Fruit fly (Drosophila melanogaster) whole organism, adult: Measurements from ENCODE around the gene Secp43.

Source experiments
- CG1620 ChIP-seq: fragments of 200-800 bp; sonication (Bioruptor generic); optimal IDR thresholded peaks from 2 replicates; lab custom pipeline; 2016; ENCODE audit warnings: missing biosample characterization, missing genetic modification characterization
- CG5204 ChIP-seq: fragments of 200-800 bp; sonication (Bioruptor generic); optimal IDR thresholded peaks from 2 replicates; lab custom pipeline; 2016; ENCODE audit warnings: missing biosample characterization, missing genetic modification characterization
- CG7045 ChIP-seq: fragments of 200-800 bp; sonication (Bioruptor generic); optimal IDR thresholded peaks from 2 replicates; lab custom pipeline; 2017; ENCODE audit warnings: missing biosample characterization, mild to moderate bottlenecking, missing genetic modification characterization
- Clk ChIP-seq: fragments of 200-800 bp; sonication (Bioruptor generic); optimal IDR thresholded peaks from 2 replicates; lab custom pipeline; 2017; ENCODE audit warnings: missing biosample characterization, missing genetic modification characterization
- Crg-1 ChIP-seq: fragments of 200-800 bp; sonication (Bioruptor generic); optimal IDR thresholded peaks from 2 replicates; lab custom pipeline; 2016; ENCODE audit warnings: missing biosample characterization, missing genetic modification characterization
- Hr96 ChIP-seq: fragments of 200-800 bp; sonication (Bioruptor generic); optimal IDR thresholded peaks from 2 replicates; lab custom pipeline; 2016; ENCODE audit warnings: missing biosample characterization, missing genetic modification characterization
- Mnt ChIP-seq: fragments of 200-800 bp; sonication (Bioruptor generic); optimal IDR thresholded peaks from 2 replicates; lab custom pipeline; 2016; ENCODE audit warnings: missing biosample characterization, mild to moderate bottlenecking, missing genetic modification characterization
- bab1 ChIP-seq: fragments of 200-800 bp; sonication (Bioruptor generic); optimal IDR thresholded peaks from 3 replicates; lab custom pipeline; 2019; ENCODE audit warnings: missing biosample characterization, mild to moderate bottlenecking, missing genetic modification characterization, moderate library complexity
- cnc ChIP-seq, 2 experiments: fragments of >200 bp; optimal IDR thresholded peaks; 2 replicates each; lab custom pipeline; 2017
- kay ChIP-seq: fragments of 200-800 bp; sonication (Bioruptor generic); peaks from one replicate; lab custom pipeline; 2016; ENCODE audit warnings: missing biosample characterization, missing genetic modification characterization, borderline replicate concordance
- ovo ChIP-seq: fragments of 200-800 bp; sonication (Bioruptor generic); optimal IDR thresholded peaks from 2 replicates; lab custom pipeline; 2016; ENCODE audit warnings: missing biosample characterization, missing genetic modification characterization
- pad ChIP-seq: fragments of 200-800 bp; sonication (Bioruptor generic); optimal IDR thresholded peaks from 3 replicates; lab custom pipeline; 2017; ENCODE audit warnings: missing biosample characterization, missing genetic modification characterization, mild to moderate bottlenecking, moderate library complexity, missing genetic modification reagents
- tj ChIP-seq: fragments of 200-800 bp; sonication (Bioruptor generic); optimal IDR thresholded peaks from 3 replicates; lab custom pipeline; 2017; ENCODE audit warnings: missing biosample characterization, mild to moderate bottlenecking, missing genetic modification characterization, moderate library complexity

dm6 chr2L:4452798-4453197 is 1.5 kb downstream of the Secp43 start, which contains the start of gene CG15439:
- TF ChIP-seq cnc (optimal IDR thresholded peaks at IDR 0.05; lab: Kevin White, UChicago) (no peak), Crg-1 (GFP tag; lab: Kevin White, UChicago) (no peak), bab1 (GFP tag; lab: Kevin White, UChicago) (no peak), CG1620 (GFP tag; lab: Kevin White, UChicago) (no peak), Hr96 (GFP tag; lab: Kevin White, UChicago) (no peak), Mnt (no peak), CG7045 (GFP tag; lab: Kevin White, UChicago) (no peak), kay (no peak), pad (no peak), tj (GFP tag; lab: Kevin White, UChicago) (no peak), CG5204 (GFP tag; lab: Kevin White, UChicago) (no peak), ovo (GFP tag; lab: Kevin White, UChicago) (no peak), Clk (GFP tag; lab: Kevin White, UChicago) (no peak)
